Worm (Caenorhabditis elegans): ENCODE results near the gene D1086.2.
A peak's percentile ranks its signal among the peaks of the same experiment; 100 is the strongest.

Gene D1086.2

ce11 chrV:14127834-14128233 is 29.4 kb upstream of the D1086.2 start:
- TF ChIP-seq ceh-20 (GFP tag; IDR thresholded peaks at IDR 0.05) = no peak
- TF ChIP-seq daf-16 (GFP tag; optimal IDR thresholded peaks at IDR 0.05) = no peak
- peak; percentile 27 for TF ChIP-seq daf-16 (tag; optimal IDR thresholded peaks at IDR 0.05)
- TF ChIP-seq Y48G9A.11 (GFP tag; IDR thresholded peaks at IDR 0.05) = no peak
- peak; percentile 6 for TF ChIP-seq rbr-2 (tag; optimal IDR thresholded peaks at IDR 0.05)
- no peak for TF ChIP-seq dmd-8 (GFP tag; IDR thresholded peaks at IDR 0.05)
- TF ChIP-seq spr-3 (GFP tag; optimal IDR thresholded peaks at IDR 0.05) = no peak
- no peak for TF ChIP-seq ctbp-1 (GFP tag; IDR thresholded peaks at IDR 0.05)
- peak; percentile 32 for TF ChIP-seq mep-1 (tag; optimal IDR thresholded peaks at IDR 0.05)
- 0 out of 2 replicates have a peak, but pooled peaks have one; percentile 28 for TF ChIP-seq hmg-1.1 (GFP tag; IDR thresholded peaks at IDR 0.05)
- no peak for TF ChIP-seq spr-1 (tag; optimal IDR thresholded peaks at IDR 0.05)
- TF ChIP-seq nhr-28 (tag; optimal IDR thresholded peaks at IDR 0.05) = no peak
- TF ChIP-seq lim-7 (GFP tag; IDR thresholded peaks at IDR 0.05) = no peak
- peak; percentile 53 for TF ChIP-seq nhr-6 (tag; optimal IDR thresholded peaks at IDR 0.05)
- no peak for TF ChIP-seq nhr-102 (tag; optimal IDR thresholded peaks at IDR 0.05)
- TF ChIP-seq hlh-11 (tag; optimal IDR thresholded peaks at IDR 0.05) = peak; percentile 19

- TF ChIP-seq aha-1 (tag) (peak; percentile 57), F10B5.3 (tag; optimal IDR thresholded peaks at IDR 0.05) (no peak), unc-62 (GFP tag; optimal IDR thresholded peaks at IDR 0.05 in 1 of 2) (peak in 1 of 2 experiments; percentile 11), unc-62 (tag; optimal IDR thresholded peaks at IDR 0.05) (no peak), ctbp-1 (GFP tag; IDR thresholded peaks at IDR 0.05) (0 out of 2 replicates have a peak, but pooled peaks have one; percentile 47), hmg-1.1 (GFP tag; IDR thresholded peaks at IDR 0.05) (0 out of 2 replicates have a peak, but pooled peaks have one; percentile 17), mes-2 (tag; optimal IDR thresholded peaks at IDR 0.05; ENCODE audit: poor library complexity, severe bottlenecking) (peak; percentile 23), set-16 (GFP tag; IDR thresholded peaks at IDR 0.05) (peak; percentile 16; the same call in 1 of the 2 replicates), nhr-76 (tag; optimal IDR thresholded peaks at IDR 0.05) (no peak)
Measured at ce11 chrV:14126341-14126924, 28.0 kb upstream of the D1086.2 start.

ce11 chrV:14124187-14124586 is 25.7 kb upstream of the D1086.2 start:
- TF ChIP-seq dmd-6 (GFP tag; IDR thresholded peaks at IDR 0.05) (peak; percentile 31), lin-38 (GFP tag; IDR thresholded peaks at IDR 0.05) (peak; percentile 25; the same call in 1 of the 2 replicates), madf-9 (GFP tag; conservative IDR thresholded peaks at IDR 0.05) (0 out of 2 replicates have a peak, but pooled peaks have one; percentile 13), snpc-1.2 (GFP tag; IDR thresholded peaks at IDR 0.05) (0 out of 2 replicates have a peak, but pooled peaks have one; percentile 12), zfp-3 (GFP tag; conservative IDR thresholded peaks at IDR 0.05) (0 out of 2 replicates have a peak, but pooled peaks have one; percentile 49), Y105C5A.15 (GFP tag; IDR thresholded peaks at IDR 0.05) (0 out of 2 replicates have a peak, but pooled peaks have one; percentile 45), set-16 (GFP tag; IDR thresholded peaks at IDR 0.05) (peak; percentile 7; the same call in 1 of the 2 replicates), mdt-29 (GFP tag; IDR thresholded peaks at IDR 0.05) (0 out of 2 replicates have a peak, but pooled peaks have one; percentile 35), nhr-41 (GFP tag; IDR thresholded peaks at IDR 0.05) (peak; percentile 16; the same call in 1 of the 2 replicates)

- peak; percentile 92 for TF ChIP-seq aha-1 (tag)
- no peak for TF ChIP-seq Y105C5A.15 (GFP tag; IDR thresholded peaks at IDR 0.05)
Measured at ce11 chrV:14123176-14123575, 24.7 kb upstream of the D1086.2 start.

- TF ChIP-seq aly-2 (tag; optimal IDR thresholded peaks at IDR 0.05) (no peak), daf-12 (tag; optimal IDR thresholded peaks at IDR 0.05) (no peak), nhr-111 (GFP tag; optimal IDR thresholded peaks at IDR 0.05) (no peak), madf-9 (GFP tag; conservative IDR thresholded peaks at IDR 0.05) (no peak), set-16 (GFP tag; IDR thresholded peaks at IDR 0.05) (peak; percentile 71), nhr-237 (tag; optimal IDR thresholded peaks at IDR 0.05) (no peak), nhr-76 (tag; optimal IDR thresholded peaks at IDR 0.05) (no peak), unc-62 (GFP tag; optimal IDR thresholded peaks at IDR 0.05 in 1 of 2) (peak in 1 of 2 experiments; percentile 75), unc-62 (tag; optimal IDR thresholded peaks at IDR 0.05) (no peak), dmd-9 (GFP tag; IDR thresholded peaks at IDR 0.05) (no peak), zfp-2 (tag; optimal IDR thresholded peaks at IDR 0.05) (no peak), rbr-2 (tag; optimal IDR thresholded peaks at IDR 0.05) (no peak), nhr-42 (GFP tag; IDR thresholded peaks at IDR 0.05) (no peak), Y48G9A.11 (GFP tag; IDR thresholded peaks at IDR 0.05) (no peak), nhr-48 (tag; optimal IDR thresholded peaks at IDR 0.05) (no peak), nhr-25 (tag; optimal IDR thresholded peaks at IDR 0.05; ENCODE audit: borderline replicate concordance, insufficient read depth) (no peak)
Measured at ce11 chrV:14120674-14121073, 22.2 kb upstream of the D1086.2 start.

Data from whole organism, L4 larva.